Fruit fly (Drosophila melanogaster) S2 (cell line): Measurements from ENCODE around the gene CG5541.

Source experiments
- CG8478 ChIP-seq: fragments of >200 bp; optimal IDR thresholded peaks from 2 replicates; lab custom pipeline; 2018
- CTCF ChIP-seq, 2 experiments: fragments of >200 bp; optimal IDR thresholded peaks; 2 replicates each; lab custom pipeline; 2018

DNA sequence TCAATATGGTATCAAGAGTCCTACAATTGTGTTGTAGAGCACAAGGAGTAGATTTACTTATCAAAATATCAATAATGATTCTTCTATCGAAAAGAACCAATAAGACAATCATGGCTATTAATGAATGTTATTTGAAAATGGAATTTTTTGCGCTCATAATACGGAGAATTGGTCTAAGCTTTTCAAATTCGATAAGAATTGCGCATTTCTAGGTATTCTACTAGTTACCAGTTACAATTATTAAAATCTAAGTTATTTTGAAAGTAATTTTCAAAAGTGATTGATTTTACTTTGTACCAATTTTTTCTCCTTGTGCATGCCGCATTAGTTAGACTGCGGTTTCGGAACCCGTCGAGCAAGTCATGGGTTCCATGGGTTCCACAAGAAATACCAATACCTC lies 26.2 kb downstream of the CG5541 start:
- no peak for TF ChIP-seq CG8478
- TF ChIP-seq CTCF (optimal IDR thresholded peaks at IDR 0.05; lab: Kevin White, UChicago), result no peak
